Worm (Caenorhabditis elegans) whole organism, early embryonic: ENCODE data around the gene C46C2.6.

Experiments used
- F13C5.2 ChIP-seq: sonication (generic microtip); optimal IDR thresholded peaks from 2 replicates; lab custom pipeline; 2017; ENCODE audit warnings: mild to moderate bottlenecking, missing genetic modification characterization, inconsistent platforms, missing compliant biosample characterization
- ama-1 ChIP-seq: fragments of 150-350 bp; optimal IDR thresholded peaks from 2 replicates; lab custom pipeline; 2014
- ceh-13 ChIP-seq: fragments of 200-800 bp; sonication (Bioruptor generic); optimal IDR thresholded peaks from 2 replicates; lab custom pipeline; 2018; ENCODE audit warnings: mild to moderate bottlenecking, missing genetic modification characterization, missing compliant biosample characterization
- flt-1 ChIP-seq: fragments of 200-800 bp; sonication (Bioruptor generic); IDR thresholded peaks from 2 replicates; pipeline ENCODE4 v1.3.6; 2022; ENCODE audit warnings: missing genetic modification characterization, missing compliant biosample characterization
- sea-1 ChIP-seq: fragments of 200-800 bp; sonication (Bioruptor generic); conservative IDR thresholded peaks from 2 replicates; pipeline ENCODE4 v1.3.6; 2022; ENCODE audit warnings: missing genetic modification characterization, missing compliant biosample characterization
- tbx-11 ChIP-seq: fragments of 200-800 bp; sonication (Bioruptor generic); IDR thresholded peaks from 2 replicates; pipeline ENCODE4 v1.3.6; 2022; ENCODE audit warnings: missing genetic modification characterization, missing compliant biosample characterization

DNA sequence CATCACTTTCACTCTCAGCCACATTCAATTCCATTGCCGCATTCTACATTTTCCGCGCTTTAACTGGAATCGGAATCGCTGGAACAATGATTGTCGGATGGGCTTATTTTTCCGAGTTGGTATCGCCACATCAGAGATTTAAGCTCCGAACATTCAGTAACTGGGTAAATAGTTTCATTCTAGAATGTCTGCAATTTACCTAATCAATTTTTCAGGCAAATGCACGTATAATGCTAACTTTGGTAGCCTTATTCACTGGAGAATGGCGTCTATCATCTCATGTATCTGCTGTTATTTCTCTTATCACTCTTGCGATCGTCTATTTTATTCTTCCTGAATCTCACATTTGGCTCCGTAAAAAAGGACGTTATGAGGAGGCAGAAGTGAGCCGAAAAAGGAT is 6.2 kb downstream of the C46C2.6 start:
- no peak for TF ChIP-seq F13C5.2 (tag; lab: Kevin White, UChicago)
- no peak for TF ChIP-seq ama-1 (lab: Kevin White, UChicago)
- TF ChIP-seq tbx-11 (GFP tag; lab: Robert Waterston, UW), result no peak
- no peak for TF ChIP-seq flt-1 (GFP tag; lab: Robert Waterston, UW)
- TF ChIP-seq ceh-13 (GFP tag; lab: Kevin White, UChicago), result no peak
- no peak for TF ChIP-seq sea-1
